Fruit fly (Drosophila melanogaster) S2 (cell line): ENCODE results near the gene CG10589.

Experiments used
- CG8478 ChIP-seq: fragments of >200 bp; optimal IDR thresholded peaks from 2 replicates; lab custom pipeline; 2018
- CTCF ChIP-seq, 2 experiments: fragments of >200 bp; optimal IDR thresholded peaks; 2 replicates each; lab custom pipeline; 2018

- TF ChIP-seq CTCF (optimal IDR thresholded peaks at IDR 0.05; lab: Kevin White, UChicago) (no peak), CG8478 (lab: Kevin White, UChicago) (no peak)
Measured at dm6 chr3L:20920495-20920894, 7.1 kb upstream of the CG10589 start.
